Worm (Caenorhabditis elegans) whole organism, L3 larva: ENCODE measurements around the gene ins-12.
"Not testable (repeated sequence)": the region's sequence is repeated elsewhere in the genome, so short reads cannot be mapped to it uniquely, and the experiment has no call there.

Experiments used
- R02D3.7 ChIP-seq: fragments of 150-350 bp; optimal IDR thresholded peaks from 2 replicates; lab custom pipeline; 2014; ENCODE audit warnings: missing biosample characterization, missing genetic modification characterization
- ama-1 ChIP-seq: fragments of 150-350 bp; optimal IDR thresholded peaks from 2 replicates; lab custom pipeline; 2018
- ceh-28 ChIP-seq: fragments of 150-350 bp; optimal IDR thresholded peaks from 2 replicates; lab custom pipeline; 2014; ENCODE audit warnings: missing biosample characterization, missing genetic modification reagents, missing genetic modification characterization
- ceh-82 ChIP-seq: fragments of 150-350 bp; optimal IDR thresholded peaks from 2 replicates; lab custom pipeline; 2014; ENCODE audit warnings: missing biosample characterization, missing genetic modification characterization
- ceh-9 ChIP-seq: sonication (generic microtip); optimal IDR thresholded peaks from 2 replicates; lab custom pipeline; 2018; ENCODE audit warnings: missing biosample characterization, missing genetic modification characterization
- egl-27 ChIP-seq: sonication (generic microtip); optimal IDR thresholded peaks from 4 replicates; lab custom pipeline; 2017; ENCODE audit warnings: missing biosample characterization, missing genetic modification reagents, missing genetic modification characterization
- egl-5 ChIP-seq: fragments of 150-350 bp; optimal IDR thresholded peaks from 2 replicates; lab custom pipeline; 2017; ENCODE audit warnings: missing biosample characterization, missing genetic modification reagents, missing genetic modification characterization, inconsistent platforms
- elt-1 ChIP-seq: fragments of 150-350 bp; optimal IDR thresholded peaks from 2 replicates; lab custom pipeline; 2014; ENCODE audit warnings: missing biosample characterization, missing genetic modification characterization
- elt-3 ChIP-seq, 3 experiments: fragments of 150-350 bp in 1 of 3; sonication (generic microtip) in 2 of 3; optimal IDR thresholded peaks; 2 replicates in 2 of 3; 4 replicates in 1 of 3; lab custom pipeline; 2014 to 2017; ENCODE audit warnings: missing biosample characterization in 3 of 3, missing genetic modification characterization in 3 of 3
- eor-1 ChIP-seq, 2 experiments: fragments of 150-350 bp; optimal IDR thresholded peaks; 2 replicates each; lab custom pipeline; 2014 to 2018; ENCODE audit warnings: missing biosample characterization in 2 of 2, missing genetic modification characterization in 2 of 2
- fkh-2 ChIP-seq: fragments of 150-350 bp; optimal IDR thresholded peaks from 2 replicates; lab custom pipeline; 2014; ENCODE audit warnings: missing biosample characterization, missing genetic modification reagents, missing genetic modification characterization
- hmg-11 ChIP-seq: sonication (generic microtip); optimal IDR thresholded peaks from 2 replicates; lab custom pipeline; 2016; ENCODE audit warnings: missing genetic modification characterization, missing compliant biosample characterization
- jun-1 ChIP-seq: fragments of 150-350 bp; optimal IDR thresholded peaks from 2 replicates; lab custom pipeline; 2014; ENCODE audit warnings: missing biosample characterization, missing genetic modification reagents, missing genetic modification characterization
- lin-39 ChIP-seq: fragments of 150-350 bp; optimal IDR thresholded peaks from 2 replicates; lab custom pipeline; 2018; ENCODE audit warnings: missing biosample characterization, missing genetic modification reagents, missing genetic modification characterization
- mdl-1 ChIP-seq: fragments of 150-350 bp; optimal IDR thresholded peaks from 2 replicates; lab custom pipeline; 2014; ENCODE audit warnings: missing biosample characterization, missing genetic modification characterization
- mml-1 ChIP-seq: fragments of 150-350 bp; sonication (generic microtip); optimal IDR thresholded peaks from 3 replicates; lab custom pipeline; 2014; ENCODE audit warnings: missing biosample characterization, missing genetic modification characterization
- nhr-12 ChIP-seq: fragments of 150-350 bp; optimal IDR thresholded peaks from 2 replicates; lab custom pipeline; 2014; ENCODE audit warnings: missing biosample characterization, missing genetic modification characterization
- nhr-23 ChIP-seq: fragments of 150-350 bp; optimal IDR thresholded peaks from 2 replicates; lab custom pipeline; 2014; ENCODE audit warnings: missing biosample characterization, missing genetic modification reagents, missing genetic modification characterization
- nhr-237 ChIP-seq: fragments of 150-350 bp; optimal IDR thresholded peaks from 2 replicates; lab custom pipeline; 2014; ENCODE audit warnings: missing biosample characterization, missing genetic modification characterization
- nhr-43 ChIP-seq: sonication (generic microtip); optimal IDR thresholded peaks from 2 replicates; lab custom pipeline; 2016; ENCODE audit warnings: mild to moderate bottlenecking, missing genetic modification characterization, missing compliant biosample characterization; ENCODE audit not compliant: poor library complexity, severe bottlenecking
- nhr-67 ChIP-seq: fragments of 150-350 bp; optimal IDR thresholded peaks from 2 replicates; lab custom pipeline; 2014; ENCODE audit warnings: missing biosample characterization, missing genetic modification characterization
- nhr-77 ChIP-seq: fragments of 150-350 bp; optimal IDR thresholded peaks from 2 replicates; lab custom pipeline; 2014; ENCODE audit warnings: missing biosample characterization, missing genetic modification characterization
- skn-1 ChIP-seq: fragments of 150-350 bp; optimal IDR thresholded peaks from 2 replicates; lab custom pipeline; 2014; ENCODE audit warnings: missing biosample characterization, missing genetic modification characterization
- unc-39 ChIP-seq: sonication (generic microtip); optimal IDR thresholded peaks from 4 replicates; lab custom pipeline; 2017; ENCODE audit warnings: missing biosample characterization, missing genetic modification characterization
- unc-62 ChIP-seq: fragments of 150-350 bp; sonication (generic microtip); optimal IDR thresholded peaks from 4 replicates; lab custom pipeline; 2014; ENCODE audit warnings: missing biosample characterization, missing genetic modification reagents, missing genetic modification characterization
- zag-1 ChIP-seq: fragments of 150-350 bp; optimal IDR thresholded peaks from 2 replicates; lab custom pipeline; 2014; ENCODE audit warnings: missing biosample characterization, missing genetic modification characterization
- ztf-11 ChIP-seq: fragments of 150-350 bp; optimal IDR thresholded peaks from 2 replicates; lab custom pipeline; 2014; ENCODE audit warnings: missing biosample characterization, missing genetic modification characterization
- ztf-4 ChIP-seq: fragments of 150-350 bp; optimal IDR thresholded peaks from 2 replicates; lab custom pipeline; 2014; ENCODE audit warnings: missing biosample characterization, missing genetic modification characterization

Gene ins-12

DNA sequence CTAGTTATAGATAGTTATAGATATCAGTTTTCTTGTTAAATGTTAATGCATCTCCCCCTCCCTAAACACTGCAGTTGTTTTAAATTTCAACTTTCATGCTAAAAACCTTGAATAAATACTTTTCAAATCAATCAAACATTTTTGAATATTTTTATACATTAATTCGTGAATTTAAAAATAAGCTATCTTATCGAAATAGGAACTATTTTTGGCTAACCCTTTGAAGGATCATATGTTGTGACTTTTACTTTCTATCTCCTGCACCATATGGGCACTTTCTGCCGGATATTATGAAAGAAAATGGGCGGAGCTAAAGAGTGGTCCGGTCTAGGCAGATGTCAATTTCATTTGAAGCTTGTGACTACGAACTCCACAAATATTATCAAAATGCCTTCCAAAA lies 31.8 kb upstream of the ins-12 start, which contains the start of gene ZK177.11:
ZK177.11 (plus strand) TSS at position 301 of the 400 bp plus-strand sequence.
- TF ChIP-seq unc-39 (no peak), nhr-23 (tag; lab: Kevin White, UChicago) (no peak), nhr-237 (tag; lab: Kevin White, UChicago) (no peak), R02D3.7 (no peak), ztf-11 (no peak), egl-27 (tag; lab: Kevin White, UChicago) (no peak), hmg-11 (tag; lab: Kevin White, UChicago) (no peak), ceh-82 (tag; lab: Kevin White, UChicago) (no peak), eor-1 (tag; optimal IDR thresholded peaks at IDR 0.05; lab: Kevin White, UChicago) (no peak)

DNA sequence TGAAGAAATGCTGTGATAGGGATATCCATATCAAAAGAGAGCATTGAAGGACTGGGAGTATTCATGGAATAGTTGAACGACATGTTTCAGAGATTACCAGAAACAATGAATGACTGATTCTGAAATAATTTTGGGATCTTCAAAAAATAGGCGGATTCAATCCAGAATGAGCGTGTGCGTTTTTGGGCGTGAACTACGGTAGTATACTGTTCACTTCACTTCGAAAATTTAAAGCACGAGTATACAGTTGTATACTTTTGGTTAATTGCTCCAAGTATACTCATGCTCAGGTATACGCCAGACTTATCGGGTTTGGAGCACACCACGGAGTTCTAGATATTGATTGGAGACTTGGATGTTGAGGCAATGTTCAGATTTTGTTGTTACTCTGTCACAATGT lies 29.1 kb upstream of the ins-12 start, which contains the start of gene tbx-35:
tbx-35 (minus strand) TSS at position 101 of the 400 bp plus-strand sequence.
- no peak for TF ChIP-seq nhr-43 (tag; lab: Kevin White, UChicago)
- no peak for TF ChIP-seq mml-1 (tag; lab: Kevin White, UChicago)
- TF ChIP-seq zag-1: no peak

DNA sequence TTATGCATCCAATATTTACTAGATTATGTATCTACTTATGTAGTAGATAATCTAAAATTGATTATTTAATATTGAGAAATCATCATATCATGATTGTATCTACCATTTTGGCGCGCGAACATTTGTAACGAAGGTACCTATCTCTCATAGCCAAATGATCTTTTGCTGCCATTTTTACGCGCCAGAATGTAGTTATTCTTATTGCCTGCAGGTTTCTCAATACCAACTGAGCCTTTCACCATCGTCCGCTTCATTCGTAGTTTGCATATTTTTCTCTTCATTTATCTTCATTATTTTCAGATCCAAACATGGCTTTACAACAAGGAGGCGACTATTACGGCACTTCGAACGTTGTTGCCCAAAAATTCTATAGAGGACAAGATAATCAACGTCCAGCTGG lies 26.6 kb upstream of the ins-12 start, which contains the start of gene ZK177.1:
ZK177.1 (plus strand) TSS at position 301 of the 400 bp plus-strand sequence.
- TF ChIP-seq skn-1 (tag; lab: Kevin White, UChicago): no peak
- no peak for TF ChIP-seq nhr-67 (tag; lab: Kevin White, UChicago)
- no peak for TF ChIP-seq mdl-1 (tag; lab: Kevin White, UChicago)
- TF ChIP-seq lin-39: no peak
- TF ChIP-seq zag-1: no peak
- no peak for TF ChIP-seq nhr-43 (tag; lab: Kevin White, UChicago)
- TF ChIP-seq elt-1 (tag; lab: Kevin White, UChicago): no peak

DNA sequence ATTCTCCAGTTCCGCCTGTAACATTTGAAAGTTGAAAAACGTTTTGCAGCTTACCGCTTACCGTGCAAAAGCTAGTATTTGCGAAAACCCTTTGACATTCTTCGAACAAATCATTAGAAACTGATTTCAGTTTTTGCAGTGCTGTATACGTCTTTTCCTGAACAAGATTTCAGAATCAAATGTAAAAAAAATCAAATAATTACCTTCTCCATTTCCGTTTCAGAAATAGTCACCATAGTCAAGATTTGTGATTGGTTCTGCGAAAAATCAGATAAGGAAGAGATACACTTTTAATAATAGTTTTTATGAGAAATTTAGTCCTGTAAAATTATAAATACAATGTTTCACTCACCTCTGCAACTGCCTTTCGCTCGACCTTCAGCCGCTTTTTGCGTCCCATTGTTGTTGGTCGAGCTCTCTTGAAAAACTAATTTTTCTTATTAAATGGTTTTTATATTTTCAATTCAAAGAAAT lies 22.5 kb upstream of the ins-12 start, which contains the start of gene C17C3.9:
C17C3.9 (minus strand) TSS at position 424 of the 474 bp plus-strand sequence.
- TF ChIP-seq unc-62 (GFP tag; lab: Kevin White, UChicago) (no peak), egl-5 (tag; lab: Kevin White, UChicago) (no peak), ama-1 (lab: Kevin White, UChicago) (no peak), skn-1 (tag; lab: Kevin White, UChicago) (no peak), elt-3 (tag; optimal IDR thresholded peaks at IDR 0.05; lab: Kevin White, UChicago) (no peak), fkh-2 (tag; lab: Kevin White, UChicago) (no peak), mdl-1 (tag; lab: Kevin White, UChicago) (no peak), ztf-4 (tag; lab: Kevin White, UChicago) (no peak), ceh-9 (no peak), nhr-12 (tag; lab: Kevin White, UChicago) (no peak), nhr-237 (tag; lab: Kevin White, UChicago) (no peak)

DNA sequence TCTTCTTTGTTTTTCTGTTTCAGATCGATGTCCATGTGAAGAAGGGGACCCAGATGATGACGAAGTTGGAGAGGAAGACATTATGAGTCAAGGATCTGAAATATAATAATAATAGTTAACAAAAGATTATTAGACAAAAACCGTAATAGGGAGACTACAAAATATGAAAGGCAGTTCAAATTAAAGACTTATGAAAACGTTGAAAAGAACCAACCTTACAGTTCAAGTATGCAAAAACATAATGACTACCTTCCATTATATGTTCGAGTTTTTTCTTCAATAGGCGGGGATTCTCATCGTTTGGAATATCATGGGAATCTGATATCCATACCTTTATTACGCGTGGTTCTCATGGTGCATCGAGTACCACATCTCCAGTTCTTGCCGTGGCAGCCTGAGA lies 20.8 kb upstream of the ins-12 start, which contains the start of gene hlh-26:
hlh-26 (minus strand) TSS at position 101 of the 400 bp plus-strand sequence.
- TF ChIP-seq mml-1 (tag; lab: Kevin White, UChicago) (no peak), jun-1 (tag; lab: Kevin White, UChicago) (no peak), ceh-9 (no peak), egl-27 (tag; lab: Kevin White, UChicago) (no peak), R02D3.7 (no peak)

DNA sequence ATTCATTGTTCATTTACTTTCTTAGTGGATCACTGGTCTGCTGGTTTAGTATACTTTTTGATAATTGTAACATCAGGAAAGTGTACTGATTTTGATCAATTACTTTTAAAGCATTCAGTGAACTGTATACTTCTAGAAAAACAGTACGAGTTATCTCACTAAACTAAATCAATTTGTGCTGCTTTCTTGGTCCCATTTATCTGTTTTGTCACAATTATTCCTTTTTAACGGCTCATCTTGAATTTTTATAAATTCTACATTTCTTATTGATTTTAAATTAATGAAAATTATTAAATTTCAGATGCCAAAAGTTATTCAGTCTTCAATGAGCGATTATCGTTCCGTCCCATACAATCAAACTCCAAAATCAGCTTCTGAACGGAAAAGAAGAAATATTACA lies 19.5 kb upstream of the ins-12 start, which contains the start of gene hlh-25:
hlh-25 (plus strand) TSS at position 301 of the 400 bp plus-strand sequence.
- TF ChIP-seq ceh-28 (tag; lab: Kevin White, UChicago); zag-1; unc-62 (GFP tag; lab: Kevin White, UChicago): not testable (repeated sequence)

DNA sequence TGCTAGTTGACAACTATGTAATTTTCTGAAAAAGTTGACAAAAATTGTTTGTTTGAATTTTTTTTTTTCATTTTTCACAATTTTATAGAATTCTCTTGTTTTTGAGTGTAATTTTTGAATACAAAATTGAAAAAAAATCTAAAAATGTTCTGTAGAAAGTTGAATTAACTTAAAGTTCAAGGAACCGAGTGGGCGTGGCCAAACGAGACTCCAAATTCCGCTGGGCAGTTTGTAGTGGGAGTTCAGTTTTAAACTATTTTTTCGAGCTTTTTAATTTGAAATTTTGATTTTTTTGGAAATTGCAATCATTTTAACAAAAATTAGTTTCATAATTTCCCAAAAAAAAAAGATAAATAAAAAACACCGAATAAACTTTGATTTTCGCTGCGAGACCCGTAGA lies 17.3 kb upstream of the ins-12 start:
- TF ChIP-seq nhr-77: no peak
- TF ChIP-seq, all 47 proteins: peak for 0
